Worm (Caenorhabditis elegans) whole organism, L4 larva: ENCODE measurements around the gene dars-1.

ENCODE experiments used
- F10B5.3 ChIP-seq: sonication (generic microtip); optimal IDR thresholded peaks from 2 replicates; lab custom pipeline; 2016; ENCODE audit warnings: mild to moderate bottlenecking, missing genetic modification characterization, missing compliant biosample characterization
- F26F4.8 ChIP-seq: fragments of 200-800 bp; sonication (Bioruptor generic); conservative IDR thresholded peaks from 2 replicates; pipeline ENCODE4 v1.3.6; 2022; ENCODE audit warnings: missing genetic modification characterization, missing compliant biosample characterization
- F49E8.2 ChIP-seq: sonication (generic microtip); optimal IDR thresholded peaks from 2 replicates; lab custom pipeline; 2016; ENCODE audit warnings: missing compliant biosample characterization, mild to moderate bottlenecking, missing genetic modification characterization, borderline replicate concordance
- T20F7.1 ChIP-seq: fragments of 200-800 bp; sonication (Bioruptor generic); optimal IDR thresholded peaks from 2 replicates; lab custom pipeline; 2018; ENCODE audit warnings: mild to moderate bottlenecking, missing genetic modification characterization, missing compliant biosample characterization
- T26A8.4 ChIP-seq: fragments of 200-800 bp; sonication (Bioruptor generic); IDR thresholded peaks from 2 replicates; pipeline ENCODE4 v1.3.6; 2022; ENCODE audit warnings: missing genetic modification characterization, missing compliant biosample characterization
- Y5F2A.4 ChIP-seq: fragments of 200-800 bp; sonication (Bioruptor generic); optimal IDR thresholded peaks from 2 replicates; lab custom pipeline; 2018; ENCODE audit warnings: mild to moderate bottlenecking, missing genetic modification characterization, missing compliant biosample characterization
- Y75B8A.6 ChIP-seq: fragments of 200-800 bp; sonication (Bioruptor generic); IDR thresholded peaks from 2 replicates; pipeline ENCODE4 v1.3.6; 2022; ENCODE audit warnings: missing genetic modification reagents, missing genetic modification characterization, missing compliant biosample characterization
- ZK337.2 ChIP-seq: fragments of 200-800 bp; sonication (Bioruptor generic); IDR thresholded peaks from 2 replicates; pipeline ENCODE4 v1.3.6; 2022; ENCODE audit warnings: missing genetic modification reagents, missing genetic modification characterization, missing compliant biosample characterization
- ceh-20 ChIP-seq: fragments of 200-800 bp; sonication (Bioruptor generic); IDR thresholded peaks from 2 replicates; pipeline ENCODE4 v1.3.6; 2022; ENCODE audit warnings: missing genetic modification reagents, missing genetic modification characterization, missing compliant biosample characterization
- ceh-32 ChIP-seq: sonication (generic microtip); optimal IDR thresholded peaks from 2 replicates; lab custom pipeline; 2016; ENCODE audit warnings: mild to moderate bottlenecking, missing genetic modification characterization, missing compliant biosample characterization; ENCODE audit not compliant: poor library complexity
- ceh-44 ChIP-seq: fragments of 200-800 bp; sonication (Bioruptor generic); IDR thresholded peaks from 2 replicates; pipeline ENCODE4 v1.3.6; 2022; ENCODE audit warnings: missing genetic modification reagents, missing genetic modification characterization, missing compliant biosample characterization
- ces-1 ChIP-seq: fragments of 150-350 bp; sonication (generic microtip); optimal IDR thresholded peaks from 4 replicates; lab custom pipeline; 2014; ENCODE audit warnings: missing biosample characterization, missing genetic modification reagents, missing genetic modification characterization
- ctbp-1 ChIP-seq: fragments of 200-800 bp; sonication (Bioruptor generic); IDR thresholded peaks from 2 replicates; pipeline ENCODE4 v1.3.6; 2022; ENCODE audit warnings: missing genetic modification reagents, missing genetic modification characterization, missing compliant biosample characterization
- daf-8 ChIP-seq: fragments of 200-800 bp; sonication (Bioruptor generic); IDR thresholded peaks from 2 replicates; pipeline ENCODE4 v1.3.6; 2022; ENCODE audit warnings: missing genetic modification characterization, missing compliant biosample characterization
- dve-1 ChIP-seq: sonication (generic microtip); optimal IDR thresholded peaks from 2 replicates; lab custom pipeline; 2017; ENCODE audit warnings: antibody characterized with exemption, mild to moderate bottlenecking, missing genetic modification characterization, missing compliant biosample characterization; ENCODE audit not compliant: insufficient read depth
- fkh-10 ChIP-seq: fragments of 150-350 bp; optimal IDR thresholded peaks from 2 replicates; lab custom pipeline; 2014; ENCODE audit warnings: missing biosample characterization, missing genetic modification reagents, missing genetic modification characterization
- fos-1 ChIP-seq: fragments of 150-350 bp; optimal IDR thresholded peaks from 2 replicates; lab custom pipeline; 2014; ENCODE audit warnings: missing biosample characterization, missing genetic modification characterization
- gei-8 ChIP-seq: fragments of 200-800 bp; sonication (Bioruptor generic); optimal IDR thresholded peaks from 2 replicates; lab custom pipeline; 2018; ENCODE audit warnings: mild to moderate bottlenecking, missing genetic modification characterization, missing compliant biosample characterization
- hlh-30 ChIP-seq: sonication (generic microtip); optimal IDR thresholded peaks from 2 replicates; lab custom pipeline; 2017; ENCODE audit warnings: antibody characterized with exemption, mild to moderate bottlenecking, missing genetic modification characterization, missing compliant biosample characterization; ENCODE audit not compliant: insufficient read depth
- lim-7 ChIP-seq: fragments of 200-800 bp; sonication (Bioruptor generic); IDR thresholded peaks from 2 replicates; pipeline ENCODE4 v1.3.6; 2022; ENCODE audit warnings: missing genetic modification characterization, missing compliant biosample characterization
- lin-13 ChIP-seq: fragments of 150-350 bp; optimal IDR thresholded peaks from 2 replicates; lab custom pipeline; 2014; ENCODE audit warnings: missing biosample characterization, missing genetic modification reagents, missing genetic modification characterization
- lin-39 ChIP-seq: fragments of 150-350 bp; optimal IDR thresholded peaks from 2 replicates; lab custom pipeline; 2014; ENCODE audit warnings: missing biosample characterization, missing genetic modification reagents, missing genetic modification characterization
- lsy-2 ChIP-seq, 2 experiments: fragments of 150-350 bp in 1 of 2; sonication (generic microtip) in 1 of 2; optimal IDR thresholded peaks; 2 replicates each; lab custom pipeline; 2014 to 2017; ENCODE audit warnings: missing biosample characterization in 2 of 2, missing genetic modification characterization in 2 of 2
- madf-9 ChIP-seq: fragments of 200-800 bp; sonication (Bioruptor generic); conservative IDR thresholded peaks from 2 replicates; pipeline ENCODE4 v1.3.6; 2022; ENCODE audit warnings: missing genetic modification reagents, missing genetic modification characterization, missing compliant biosample characterization
- mdt-29 ChIP-seq: fragments of 200-800 bp; sonication (Bioruptor generic); IDR thresholded peaks from 2 replicates; pipeline ENCODE4 v1.3.6; 2022; ENCODE audit warnings: missing genetic modification reagents, missing genetic modification characterization, missing compliant biosample characterization
- mep-1 ChIP-seq: fragments of 150-350 bp; sonication (generic microtip); optimal IDR thresholded peaks from 3 replicates; lab custom pipeline; 2014; ENCODE audit warnings: missing biosample characterization, missing genetic modification characterization
- mxl-2 ChIP-seq: fragments of 200-800 bp; sonication (Bioruptor generic); conservative IDR thresholded peaks from 2 replicates; pipeline ENCODE4 v1.3.6; 2022; ENCODE audit warnings: missing genetic modification reagents, missing genetic modification characterization, missing compliant biosample characterization
- mxl-3 ChIP-seq: fragments of 200-800 bp; sonication (Bioruptor generic); optimal IDR thresholded peaks from 2 replicates; lab custom pipeline; 2018; ENCODE audit warnings: mild to moderate bottlenecking, missing genetic modification characterization, missing compliant biosample characterization
- nhr-102 ChIP-seq: sonication (generic microtip); optimal IDR thresholded peaks from 2 replicates; lab custom pipeline; 2016; ENCODE audit warnings: mild to moderate bottlenecking, missing genetic modification characterization, moderate library complexity, missing compliant biosample characterization
- nhr-111 ChIP-seq: fragments of 200-800 bp; sonication (Bioruptor generic); optimal IDR thresholded peaks from 2 replicates; lab custom pipeline; 2018; ENCODE audit warnings: mild to moderate bottlenecking, missing genetic modification characterization, missing compliant biosample characterization
- nhr-25 ChIP-seq: sonication (generic microtip); optimal IDR thresholded peaks from 2 replicates; lab custom pipeline; 2017; ENCODE audit warnings: missing genetic modification characterization, mild to moderate bottlenecking, missing compliant biosample characterization, antibody characterized with exemption, moderate library complexity, borderline replicate concordance; ENCODE audit not compliant: insufficient read depth
- nhr-42 ChIP-seq: fragments of 200-800 bp; sonication (Bioruptor generic); IDR thresholded peaks from 2 replicates; pipeline ENCODE4 v1.3.6; 2022; ENCODE audit warnings: missing genetic modification characterization, missing compliant biosample characterization
- nhr-48 ChIP-seq: sonication (generic microtip); optimal IDR thresholded peaks from 2 replicates; lab custom pipeline; 2016; ENCODE audit warnings: mild to moderate bottlenecking, missing genetic modification characterization, missing compliant biosample characterization
- nhr-77 ChIP-seq: fragments of 150-350 bp; optimal IDR thresholded peaks from 2 replicates; lab custom pipeline; 2014; ENCODE audit warnings: missing biosample characterization, missing genetic modification characterization
- php-3 ChIP-seq: fragments of 200-800 bp; sonication (Bioruptor generic); IDR thresholded peaks from 2 replicates; pipeline ENCODE4 v1.3.6; 2022; ENCODE audit warnings: missing genetic modification reagents, missing genetic modification characterization, missing compliant biosample characterization
- saeg-2 ChIP-seq: fragments of 200-800 bp; sonication (Bioruptor generic); IDR thresholded peaks from 2 replicates; pipeline ENCODE4 v1.3.6; 2022; ENCODE audit warnings: missing genetic modification reagents, missing genetic modification characterization, missing compliant biosample characterization
- sdz-12 ChIP-seq: fragments of 200-800 bp; sonication (Bioruptor generic); optimal IDR thresholded peaks from 2 replicates; lab custom pipeline; 2018; ENCODE audit warnings: mild to moderate bottlenecking, missing genetic modification characterization, missing compliant biosample characterization
- skn-1 ChIP-seq: fragments of 150-350 bp; optimal IDR thresholded peaks from 2 replicates; lab custom pipeline; 2014; ENCODE audit warnings: missing biosample characterization, missing genetic modification characterization
- snpc-1.2 ChIP-seq: fragments of 200-800 bp; sonication (Bioruptor generic); IDR thresholded peaks from 2 replicates; pipeline ENCODE4 v1.3.6; 2022; ENCODE audit warnings: missing genetic modification reagents, missing genetic modification characterization, missing compliant biosample characterization
- spr-3 ChIP-seq: fragments of 200-800 bp; sonication (Bioruptor generic); optimal IDR thresholded peaks from 2 replicates; lab custom pipeline; 2018; ENCODE audit warnings: mild to moderate bottlenecking, missing genetic modification characterization, missing compliant biosample characterization
- tag-97 ChIP-seq: fragments of 200-800 bp; sonication (Bioruptor generic); IDR thresholded peaks from 2 replicates; pipeline ENCODE4 v1.3.6; 2022; ENCODE audit warnings: missing genetic modification characterization, missing compliant biosample characterization
- tra-1 ChIP-seq: fragments of 200-800 bp; sonication (Bioruptor generic); IDR thresholded peaks from 2 replicates; pipeline ENCODE4 v1.3.6; 2022; ENCODE audit warnings: missing genetic modification reagents, missing genetic modification characterization, missing compliant biosample characterization
- unc-62 ChIP-seq, 3 experiments: fragments of 150-350 bp in 1 of 3; sonication (generic microtip); optimal IDR thresholded peaks in 2 of 3; peaks in 1 of 3; 1 replicate in 1 of 3; 2 replicates in 2 of 3; lab custom pipeline; 2014 to 2017; ENCODE audit warnings: missing biosample characterization in 3 of 3, missing genetic modification characterization in 3 of 3, missing genetic modification reagents in 3 of 3, missing genotype in 1 of 3
- vab-7 ChIP-seq: fragments of 200-800 bp; sonication (Bioruptor generic); IDR thresholded peaks from 2 replicates; pipeline ENCODE4 v1.3.6; 2022; ENCODE audit warnings: missing genetic modification reagents, missing genetic modification characterization, missing compliant biosample characterization
- zfp-2 ChIP-seq: sonication (generic microtip); optimal IDR thresholded peaks from 2 replicates; lab custom pipeline; 2016; ENCODE audit warnings: mild to moderate bottlenecking, missing genetic modification characterization, missing compliant biosample characterization
- zfp-3 ChIP-seq: fragments of 200-800 bp; sonication (Bioruptor generic); conservative IDR thresholded peaks from 2 replicates; pipeline ENCODE4 v1.3.6; 2022; ENCODE audit warnings: missing genetic modification reagents, missing genetic modification characterization, missing compliant biosample characterization
- zip-2 ChIP-seq: fragments of 150-350 bp; optimal IDR thresholded peaks from 2 replicates; lab custom pipeline; 2014; ENCODE audit warnings: missing biosample characterization, missing genetic modification characterization

Gene dars-1

ce11 chrIII:9501072-9501471, 10.1 kb upstream of the dars-1 start:
- TF ChIP-seq T26A8.4 (GFP tag; lab: Robert Waterston, UW) (no peak), ceh-32 (tag; lab: Kevin White, UChicago) (no peak), lsy-2 (tag; optimal IDR thresholded peaks at IDR 0.05; lab: Kevin White, UChicago) (peak in 1 of 2 experiments; percentile 38), mep-1 (tag; lab: Kevin White, UChicago) (peak; percentile 42), unc-62 (GFP tag; optimal IDR thresholded peaks at IDR 0.05 in 1 of 2; lab: Kevin White, UChicago) (peak in 1 of 2 experiments; percentile 83), unc-62 (tag; optimal IDR thresholded peaks at IDR 0.05; lab: Kevin White, UChicago) (no peak), ZK337.2 (GFP tag; lab: Robert Waterston, UW) (no peak), hlh-30 (tag; lab: Kevin White, UChicago) (peak; percentile 21)

- no peak for TF ChIP-seq F49E8.2 (tag; lab: Kevin White, UChicago)
- TF ChIP-seq madf-9 (GFP tag; lab: Robert Waterston, UW) = no peak
- TF ChIP-seq zip-2 (tag; lab: Kevin White, UChicago) = no peak
- TF ChIP-seq mdt-29 = no peak
- TF ChIP-seq lin-39 (tag; lab: Kevin White, UChicago) = no peak
- peak; percentile 10 for TF ChIP-seq mep-1 (tag; lab: Kevin White, UChicago)
- TF ChIP-seq ceh-20 (GFP tag; lab: Robert Waterston, UW) = no peak
- no peak for TF ChIP-seq ces-1 (GFP tag; lab: Kevin White, UChicago)
- no peak for TF ChIP-seq lin-13 (GFP tag; lab: Kevin White, UChicago)
- no peak for TF ChIP-seq ceh-44 (GFP tag; lab: Robert Waterston, UW)
- TF ChIP-seq Y75B8A.6 = no peak
- TF ChIP-seq fos-1 (tag; lab: Kevin White, UChicago) = no peak
- TF ChIP-seq T20F7.1 (GFP tag; lab: Kevin White, UChicago) = no peak
- no peak for TF ChIP-seq nhr-111 (GFP tag; lab: Kevin White, UChicago)
- TF ChIP-seq Y5F2A.4 (GFP tag; lab: Kevin White, UChicago) = no peak
- peak; percentile 86 for TF ChIP-seq hlh-30 (tag; lab: Kevin White, UChicago)
- TF ChIP-seq zfp-2 = no peak
- TF ChIP-seq snpc-1.2 (GFP tag; lab: Robert Waterston, UW) = no peak
- no peak for TF ChIP-seq vab-7 (GFP tag; lab: Robert Waterston, UW)
- TF ChIP-seq zfp-3 (GFP tag; lab: Robert Waterston, UW) = no peak
- TF ChIP-seq mxl-2 (GFP tag; lab: Robert Waterston, UW) = no peak
- no peak for TF ChIP-seq skn-1 (tag; lab: Kevin White, UChicago)
- no peak for TF ChIP-seq php-3 (GFP tag; lab: Robert Waterston, UW)
- TF ChIP-seq nhr-48 (tag; lab: Kevin White, UChicago) = no peak
- no peak for TF ChIP-seq nhr-102
- no peak for TF ChIP-seq ceh-32 (tag; lab: Kevin White, UChicago)
- TF ChIP-seq F26F4.8 = no peak
- TF ChIP-seq dve-1 (tag; lab: Kevin White, UChicago) = peak; percentile 55
- no peak for TF ChIP-seq gei-8 (GFP tag; lab: Kevin White, UChicago)
- TF ChIP-seq spr-3 (GFP tag; lab: Kevin White, UChicago) = no peak
- no peak for TF ChIP-seq nhr-77 (tag; lab: Kevin White, UChicago)
- TF ChIP-seq fkh-10 (GFP tag; lab: Kevin White, UChicago) = no peak
- no peak for TF ChIP-seq ZK337.2 (GFP tag; lab: Robert Waterston, UW)
- TF ChIP-seq lim-7 (GFP tag; lab: Robert Waterston, UW) = no peak
- TF ChIP-seq tag-97 (GFP tag; lab: Robert Waterston, UW) = no peak
- no peak for TF ChIP-seq nhr-25 (tag; lab: Kevin White, UChicago)
- peak; percentile 51; the same call in 1 of the 2 replicates for TF ChIP-seq tra-1 (GFP tag; lab: Robert Waterston, UW)
- no peak for TF ChIP-seq ctbp-1 (GFP tag; lab: Robert Waterston, UW)
- no peak for TF ChIP-seq sdz-12 (GFP tag; lab: Kevin White, UChicago)
- no peak for TF ChIP-seq daf-8 (GFP tag; lab: Robert Waterston, UW)
- no peak for TF ChIP-seq nhr-42 (GFP tag; lab: Robert Waterston, UW)
- peak; percentile 27 for TF ChIP-seq mxl-3 (GFP tag; lab: Kevin White, UChicago)
- no peak for TF ChIP-seq saeg-2
- no peak for TF ChIP-seq F10B5.3
Measured at ce11 chrIII:9500267-9500666, 9.3 kb upstream of the dars-1 start, which contains the start of gene sod-4. Gene sod-4 (minus strand): TSS chrIII:9500375.
